Worm (Caenorhabditis elegans): Measurements from ENCODE around the gene pfd-4.
"Not testable (repeated sequence)": the region's sequence is repeated elsewhere in the genome, so short reads cannot be mapped to it uniquely, and the experiment has no call there.

pfd-4 gene

DNA sequence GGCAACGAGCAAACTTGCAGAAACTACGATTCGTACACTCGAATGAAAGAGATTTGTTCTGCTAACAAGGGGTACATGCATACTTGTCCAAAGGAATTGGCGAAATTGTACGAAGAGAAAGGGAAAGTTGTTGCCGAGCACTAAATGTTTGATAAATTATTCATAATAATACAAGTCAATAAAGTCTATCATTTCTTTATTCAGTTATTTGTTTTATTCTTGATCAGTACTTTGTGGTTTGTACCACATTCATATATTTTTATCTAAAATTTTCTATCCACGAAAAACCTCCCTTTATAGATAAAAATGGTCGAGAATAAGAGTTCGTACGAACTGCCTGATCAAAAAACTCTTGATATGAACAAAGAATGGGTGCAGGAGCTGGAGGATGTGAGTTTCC, 5.5 kb downstream of the pfd-4 start, which contains the start of gene edg-1:
TSS of gene edg-1 (plus strand) at position 301 of the 400 bp plus-strand sequence.
- TF ChIP-seq pat-9 (tag; optimal IDR thresholded peaks at IDR 0.05): no peak
- no peak for TF ChIP-seq fkh-6 (tag; optimal IDR thresholded peaks at IDR 0.05)
- TF ChIP-seq eyg-1 (tag; optimal IDR thresholded peaks at IDR 0.05): no peak
- TF ChIP-seq ceh-34 (tag; optimal IDR thresholded peaks at IDR 0.05): no peak
- no peak for TF ChIP-seq fkh-10 (GFP tag; optimal IDR thresholded peaks at IDR 0.05)
- TF ChIP-seq Y22D7AL.16 (tag; optimal IDR thresholded peaks at IDR 0.05): no peak
- no peak for TF ChIP-seq K02D7.2 (tag; optimal IDR thresholded peaks at IDR 0.05)
- no peak for TF ChIP-seq rnt-1 (tag; optimal IDR thresholded peaks at IDR 0.05)
- TF ChIP-seq ceh-6 (GFP tag; optimal IDR thresholded peaks at IDR 0.05): no peak
- TF ChIP-seq ceh-18 (tag; optimal IDR thresholded peaks at IDR 0.05): no peak
- no peak for TF ChIP-seq npax-4 (tag; optimal IDR thresholded peaks at IDR 0.05)
- TF ChIP-seq gmeb-2 (tag; optimal IDR thresholded peaks at IDR 0.05): no peak
- TF ChIP-seq ceh-2 (tag; optimal IDR thresholded peaks at IDR 0.05): no peak
- no peak for TF ChIP-seq ref-2 (tag; optimal IDR thresholded peaks at IDR 0.05)

DNA sequence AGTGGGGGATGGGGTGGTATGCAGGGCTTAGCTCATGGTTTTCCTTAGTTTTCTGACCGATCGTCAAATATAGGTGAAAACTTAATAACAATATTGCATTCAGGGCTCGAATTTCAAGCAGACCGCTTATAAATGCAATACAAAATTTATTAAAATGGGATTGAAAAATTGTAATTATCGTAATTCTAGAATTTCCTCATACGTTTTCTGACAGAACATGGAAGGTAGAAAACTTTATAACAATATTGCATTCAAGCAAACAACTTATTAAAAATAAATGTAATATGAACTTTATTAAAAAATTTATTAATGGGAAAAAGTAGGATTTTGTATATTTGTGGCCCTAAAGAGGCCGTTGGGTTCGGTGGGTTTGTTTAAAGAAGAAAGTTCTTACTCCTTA, 8.7 kb downstream of the pfd-4 start:
- TF ChIP-seq elt-4 (tag; optimal IDR thresholded peaks at IDR 0.05) (no peak), pat-9 (tag; optimal IDR thresholded peaks at IDR 0.05) (no peak), gmeb-2 (tag; optimal IDR thresholded peaks at IDR 0.05) (no peak), ceh-22 (tag; optimal IDR thresholded peaks at IDR 0.05) (no peak)

DNA sequence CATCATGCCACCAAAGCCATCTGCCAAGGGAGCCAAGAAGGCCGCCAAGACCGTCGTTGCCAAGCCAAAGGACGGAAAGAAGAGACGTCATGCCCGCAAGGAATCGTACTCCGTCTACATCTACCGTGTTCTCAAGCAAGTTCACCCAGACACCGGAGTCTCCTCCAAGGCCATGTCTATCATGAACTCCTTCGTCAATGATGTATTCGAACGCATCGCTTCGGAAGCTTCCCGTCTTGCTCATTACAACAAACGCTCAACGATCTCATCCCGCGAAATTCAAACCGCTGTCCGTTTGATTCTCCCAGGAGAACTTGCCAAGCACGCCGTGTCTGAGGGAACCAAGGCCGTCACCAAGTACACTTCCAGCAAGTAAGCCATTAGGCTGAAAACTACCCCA, 9.7 kb downstream of the pfd-4 start, which contains the start of gene his-48:
TSS of gene his-48 (plus strand) at position 5 of the 400 bp plus-strand sequence.
- not testable (repeated sequence) for TF ChIP-seq che-1 (tag; optimal IDR thresholded peaks at IDR 0.05); lim-6 (tag; optimal IDR thresholded peaks at IDR 0.05); C38D4.7 (GFP tag; optimal IDR thresholded peaks at IDR 0.05)

DNA sequence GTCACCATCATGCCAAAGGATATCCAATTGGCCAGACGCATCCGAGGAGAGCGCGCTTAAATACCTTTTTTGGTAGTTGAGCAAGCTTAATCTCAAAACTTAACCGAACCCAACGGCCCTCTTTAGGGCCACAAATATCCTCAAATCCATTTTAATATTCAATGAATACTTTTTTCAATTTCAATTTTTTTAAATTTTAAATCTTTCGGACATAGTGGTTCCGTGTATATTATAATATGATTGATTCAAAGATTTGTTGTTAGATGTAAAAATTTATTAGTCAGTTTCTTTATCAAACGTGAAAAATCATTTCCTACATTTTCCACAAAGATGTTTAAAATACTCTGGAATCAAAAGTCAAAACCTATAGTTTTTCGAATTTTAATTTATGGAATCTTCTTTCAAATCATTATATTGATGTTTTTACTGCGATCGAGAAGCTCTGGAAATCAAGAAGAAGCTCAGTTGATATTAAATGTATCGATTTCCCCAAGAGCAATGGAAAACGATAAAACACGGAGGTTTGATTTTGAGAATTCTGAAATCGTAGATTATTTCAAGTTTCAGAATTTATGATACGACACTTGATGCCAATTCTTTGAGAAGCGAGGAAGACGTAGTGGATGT, 12.0 kb downstream of the pfd-4 start, which contains the start of gene B0035.21:
TSS of gene B0035.21 (plus strand) at position 322 of the 627 bp plus-strand sequence.
- TF ChIP-seq ahr-1 (tag; optimal IDR thresholded peaks at IDR 0.05) (no peak), nhr-11 (tag; optimal IDR thresholded peaks at IDR 0.05) (no peak), elt-4 (tag; optimal IDR thresholded peaks at IDR 0.05) (no peak), pat-9 (tag; optimal IDR thresholded peaks at IDR 0.05) (no peak), ceh-19 (GFP tag; optimal IDR thresholded peaks at IDR 0.05) (no peak), eyg-1 (tag; optimal IDR thresholded peaks at IDR 0.05) (no peak), fkh-6 (tag; optimal IDR thresholded peaks at IDR 0.05) (no peak), pqm-1 (tag; optimal IDR thresholded peaks at IDR 0.05) (no peak), ref-2 (tag; optimal IDR thresholded peaks at IDR 0.05) (no peak), pag-3 (tag; optimal IDR thresholded peaks at IDR 0.05; ENCODE audit: borderline replicate concordance) (no peak), unc-86 (tag; optimal IDR thresholded peaks at IDR 0.05) (no peak), ets-4 (tag; optimal IDR thresholded peaks at IDR 0.05) (no peak), ama-1 (optimal IDR thresholded peaks at IDR 0.05) (no peak)

DNA sequence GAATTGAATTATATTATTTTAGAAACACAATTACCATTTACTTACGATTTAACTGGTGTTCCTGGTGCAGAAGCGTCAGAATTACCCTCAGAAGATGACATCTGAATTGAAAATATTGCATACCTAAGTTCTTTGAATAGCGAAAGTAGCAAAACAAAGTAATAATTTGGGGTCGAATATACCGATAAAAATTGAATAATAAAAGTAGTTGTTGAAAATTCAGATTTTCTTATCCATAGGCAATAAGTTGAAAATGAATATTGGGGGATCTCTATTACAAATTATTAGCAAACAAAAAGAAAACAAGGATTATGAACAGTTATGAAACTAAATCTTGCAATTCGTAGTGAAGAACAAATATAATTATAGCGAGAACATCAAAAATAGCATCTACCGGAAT, 14.3 kb downstream of the pfd-4 start, which contains the start of gene leo-1:
TSS of gene leo-1 (minus strand) at position 101 of the 400 bp plus-strand sequence.
- no peak for TF ChIP-seq elt-2 (tag; optimal IDR thresholded peaks at IDR 0.05)
- TF ChIP-seq ceh-18 (tag; optimal IDR thresholded peaks at IDR 0.05): no peak
- no peak for TF ChIP-seq F13H6.1 (tag; optimal IDR thresholded peaks at IDR 0.05)
- TF ChIP-seq lin-11 (tag; optimal IDR thresholded peaks at IDR 0.05): no peak
- no peak for TF ChIP-seq K02D7.2 (tag; optimal IDR thresholded peaks at IDR 0.05)
- TF ChIP-seq ttx-3 (tag; optimal IDR thresholded peaks at IDR 0.05): no peak
- TF ChIP-seq ref-2 (tag; optimal IDR thresholded peaks at IDR 0.05): no peak
- TF ChIP-seq elt-4 (tag; optimal IDR thresholded peaks at IDR 0.05): no peak
- no peak for TF ChIP-seq ceh-48 (tag; optimal IDR thresholded peaks at IDR 0.05)
- no peak for TF ChIP-seq gmeb-2 (tag; optimal IDR thresholded peaks at IDR 0.05)
- TF ChIP-seq ceh-31 (tag; optimal IDR thresholded peaks at IDR 0.05): no peak
- no peak for TF ChIP-seq pha-4 (tag; optimal IDR thresholded peaks at IDR 0.05)
- TF ChIP-seq tbx-7 (tag; optimal IDR thresholded peaks at IDR 0.05): no peak
- no peak for TF ChIP-seq mec-3 (tag; optimal IDR thresholded peaks at IDR 0.05; ENCODE audit: borderline replicate concordance)
- no peak for TF ChIP-seq fax-1 (tag; optimal IDR thresholded peaks at IDR 0.05)
- no peak for TF ChIP-seq tbx-2 (tag; optimal IDR thresholded peaks at IDR 0.05)
- no peak for TF ChIP-seq dmd-4 (tag; optimal IDR thresholded peaks at IDR 0.05; ENCODE audit: borderline replicate concordance)
- TF ChIP-seq ceh-19 (GFP tag; optimal IDR thresholded peaks at IDR 0.05): no peak
- no peak for TF ChIP-seq hlh-13 (GFP tag; optimal IDR thresholded peaks at IDR 0.05)
- TF ChIP-seq hlh-8 (tag; optimal IDR thresholded peaks at IDR 0.05): no peak

Data from whole organism, late embryonic.